Fruit fly (Drosophila melanogaster): ENCODE results near the gene tara.

Gene tara

DNA sequence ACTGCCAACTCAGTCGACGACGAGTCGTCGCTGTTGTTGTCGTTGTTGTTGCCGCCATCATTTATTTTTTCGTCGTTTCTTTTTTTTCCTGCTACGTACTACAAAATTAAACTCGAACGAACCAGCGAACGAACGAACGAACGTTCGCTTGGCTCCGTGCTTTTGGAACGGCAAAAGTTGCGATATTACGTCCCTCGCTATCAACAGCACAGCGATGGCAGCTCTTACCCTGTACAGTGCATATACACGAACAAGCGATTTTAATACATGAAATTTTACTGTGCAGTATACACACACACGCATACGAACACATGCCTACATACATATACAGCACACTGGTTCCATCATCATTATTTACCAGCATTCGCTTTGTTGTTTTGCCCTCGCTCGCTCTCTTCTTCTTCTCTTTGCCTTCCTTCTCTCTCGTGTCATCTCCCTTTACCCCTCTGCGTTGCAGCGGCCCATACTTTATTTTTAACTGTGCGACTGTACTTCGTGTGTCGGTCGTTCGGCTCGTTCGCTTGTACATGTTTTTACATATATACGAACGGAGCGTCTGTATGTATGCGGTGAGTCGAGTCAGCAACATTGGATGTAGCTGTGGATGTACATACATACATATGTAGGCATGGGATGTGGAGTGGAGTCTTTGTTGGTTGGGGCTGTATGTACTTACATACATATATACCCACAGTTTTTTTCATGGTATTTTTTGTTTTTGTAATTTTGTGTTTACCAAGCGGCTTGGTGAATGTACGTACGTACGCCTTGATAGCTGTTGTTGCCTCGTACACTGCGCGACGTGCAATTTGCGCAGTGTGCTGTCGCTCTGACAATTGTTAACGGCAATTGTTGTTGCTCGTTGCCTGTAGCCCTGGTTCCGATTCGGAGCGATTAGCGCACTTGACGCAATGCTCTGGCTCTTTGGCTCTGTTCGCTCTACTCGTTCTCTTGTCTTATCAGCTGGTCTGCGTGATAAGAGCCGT, 24.7 kb downstream of the tara start (continued):
- TF ChIP-seq corto (GFP tag; optimal IDR thresholded peaks at IDR 0.05) (peak; percentile 76), CG10321 (GFP tag; IDR thresholded peaks at IDR 0.05) (no peak), CG9609 (GFP tag; optimal IDR thresholded peaks at IDR 0.05) (peak; percentile 38), CG8765 (GFP tag; IDR thresholded peaks at IDR 0.05) (no peak), HmgZ (tag; optimal IDR thresholded peaks at IDR 0.05) (peak; percentile 74), Rfx (GFP tag; IDR thresholded peaks at IDR 0.05) (no peak), gcm (GFP tag; optimal IDR thresholded peaks at IDR 0.05) (peak; percentile 65), CG3163 (GFP tag; optimal IDR thresholded peaks at IDR 0.05) (peak; percentile 81), unpg (GFP tag; optimal IDR thresholded peaks at IDR 0.05) (no peak), croc (GFP tag; conservative IDR thresholded peaks at IDR 0.05) (no peak), Hmx (GFP tag; optimal IDR thresholded peaks at IDR 0.05) (no peak), Atf-2 (GFP tag; optimal IDR thresholded peaks at IDR 0.05) (peak; percentile 1), CG14014 (GFP tag; IDR thresholded peaks at IDR 0.05) (no peak), org-1 (GFP tag; optimal IDR thresholded peaks at IDR 0.05) (no peak), unc-4 (GFP tag; IDR thresholded peaks at IDR 0.05; ENCODE audit: partially characterized antibody) (no peak), Doc2 (GFP tag; IDR thresholded peaks at IDR 0.05) (no peak), CG4282 (GFP tag; optimal IDR thresholded peaks at IDR 0.05) (peak; percentile 8), CG11723 (GFP tag; optimal IDR thresholded peaks at IDR 0.05) (peak; percentile 29), CG43689 (GFP tag; IDR thresholded peaks at IDR 0.05) (no peak), CG7928 (GFP tag; optimal IDR thresholded peaks at IDR 0.05) (peak; percentile 92), CG6765 (GFP tag; optimal IDR thresholded peaks at IDR 0.05) (peak; percentile 66), Ravus (GFP tag; IDR thresholded peaks at IDR 0.05) (no peak), stwl (tag; optimal IDR thresholded peaks at IDR 0.05) (peak; percentile 30), CrebB (tag; optimal IDR thresholded peaks at IDR 0.05) (no peak), CG32767 (GFP tag; IDR thresholded peaks at IDR 0.05) (no peak), tap (tag; optimal IDR thresholded peaks at IDR 0.05) (peak; percentile 14), Sox100B (GFP tag; optimal IDR thresholded peaks at IDR 0.05) (no peak), odd (GFP tag; optimal IDR thresholded peaks at IDR 0.05) (no peak), NC2β (GFP tag; optimal IDR thresholded peaks at IDR 0.05) (no peak), CG16779 (GFP tag; IDR thresholded peaks at IDR 0.05) (no peak), BtbVII (GFP tag; optimal IDR thresholded peaks at IDR 0.05) (peak; percentile 31), ase (GFP tag; IDR thresholded peaks at IDR 0.05) (no peak), H15 (GFP tag; IDR thresholded peaks at IDR 0.05) (no peak), CG17912 (GFP tag; optimal IDR thresholded peaks at IDR 0.05) (peak; percentile 73), CG8359 (GFP tag; optimal IDR thresholded peaks at IDR 0.05; ENCODE audit: borderline replicate concordance) (no peak), CG33557 (GFP tag; optimal IDR thresholded peaks at IDR 0.05) (peak; percentile 34), B-H1 (GFP tag; IDR thresholded peaks at IDR 0.05) (no peak), CG3726 (GFP tag; IDR thresholded peaks at IDR 0.05) (no peak), CG7556 (GFP tag; optimal IDR thresholded peaks at IDR 0.05) (peak; percentile 22), NK7.1 (GFP tag; optimal IDR thresholded peaks at IDR 0.05) (no peak), CG7271 (tag; optimal IDR thresholded peaks at IDR 0.05) (no peak), esg (GFP tag; conservative IDR thresholded peaks at IDR 0.05) (no peak), stc (GFP tag; IDR thresholded peaks at IDR 0.05) (no peak), H2.0 (GFP tag; IDR thresholded peaks at IDR 0.05) (no peak), CG13296 (GFP tag; optimal IDR thresholded peaks at IDR 0.05) (peak; percentile 35), CG7372 (GFP tag; IDR thresholded peaks at IDR 0.05) (no peak), crol (GFP tag; IDR thresholded peaks at IDR 0.05) (no peak), pnt (GFP tag; optimal IDR thresholded peaks at IDR 0.05) (no peak), aop (GFP tag; IDR thresholded peaks at IDR 0.05) (no peak), mirr (GFP tag; optimal IDR thresholded peaks at IDR 0.05) (peak; percentile 94)
